Fruit fly (Drosophila melanogaster): ENCODE results near the gene pon.

pon gene

dm6 chrX:4614325-4614724, 21.8 kb upstream of the pon start (continued):
- peak; percentile 33 for TF ChIP-seq Hmr (GFP tag; optimal IDR thresholded peaks at IDR 0.05)
- TF ChIP-seq CG34224 (GFP tag; IDR thresholded peaks at IDR 0.05; ENCODE audit: partially characterized antibody): no peak
- TF ChIP-seq CG11093 (GFP tag; IDR thresholded peaks at IDR 0.05): no peak
- TF ChIP-seq CG10209 (GFP tag; optimal IDR thresholded peaks at IDR 0.05): peak; percentile 3
- TF ChIP-seq fd3F (GFP tag; optimal IDR thresholded peaks at IDR 0.05): peak; percentile 9
- no peak for TF ChIP-seq klu (GFP tag; IDR thresholded peaks at IDR 0.05)
- no peak for TF ChIP-seq Atf-2 (GFP tag; optimal IDR thresholded peaks at IDR 0.05)
- peak; percentile 9 for TF ChIP-seq Dek (tag; optimal IDR thresholded peaks at IDR 0.05)
- no peak for TF ChIP-seq CG10267 (tag; optimal IDR thresholded peaks at IDR 0.05)
- peak; percentile 2 for TF ChIP-seq crc (GFP tag; optimal IDR thresholded peaks at IDR 0.05)
- no peak for TF ChIP-seq CG33213 (GFP tag; optimal IDR thresholded peaks at IDR 0.05)
- no peak for TF ChIP-seq CG7357 (GFP tag; IDR thresholded peaks at IDR 0.05)
- peak; percentile 41; the same call in 1 of the 3 replicates for TF ChIP-seq H15 (GFP tag; IDR thresholded peaks at IDR 0.05)
- no peak for TF ChIP-seq CG14710 (tag; optimal IDR thresholded peaks at IDR 0.05)
- peak; percentile 26 for TF ChIP-seq unpg (GFP tag; optimal IDR thresholded peaks at IDR 0.05)
- TF ChIP-seq HmgZ (tag; optimal IDR thresholded peaks at IDR 0.05): no peak
- no peak for TF ChIP-seq D19A (tag; optimal IDR thresholded peaks at IDR 0.05)
- TF ChIP-seq Oli (tag; optimal IDR thresholded peaks at IDR 0.05): no peak
- TF ChIP-seq al (GFP tag; IDR thresholded peaks at IDR 0.05): peak; percentile 27; the same call in 1 of the 2 replicates
- peak; percentile 60 for TF ChIP-seq slbo (GFP tag; IDR thresholded peaks at IDR 0.05)
- TF ChIP-seq Drgx (GFP tag; IDR thresholded peaks at IDR 0.05): peak; percentile 48
- 0 out of 2 replicates have a peak, but pooled peaks have one; percentile 34 for TF ChIP-seq CG32532 (GFP tag; IDR thresholded peaks at IDR 0.05)
- no peak for TF ChIP-seq tna (GFP tag; IDR thresholded peaks at IDR 0.05; ENCODE audit: partially characterized antibody)
- TF ChIP-seq CG8944 (GFP tag; optimal IDR thresholded peaks at IDR 0.05): no peak
- peak; percentile 30 for TF ChIP-seq E2f1 (GFP tag; IDR thresholded peaks at IDR 0.05)
- no peak for TF ChIP-seq ind (GFP tag; optimal IDR thresholded peaks at IDR 0.05)
- peak; percentile 59 for TF ChIP-seq seq (GFP tag; IDR thresholded peaks at IDR 0.05)
- TF ChIP-seq so (GFP tag; IDR thresholded peaks at IDR 0.05): 0 out of 3 replicates have a peak, but pooled peaks have one; percentile 20
- peak; percentile 52 for TF ChIP-seq CG9932 (GFP tag; IDR thresholded peaks at IDR 0.05)
- no peak for TF ChIP-seq Jarid2 (GFP tag; optimal IDR thresholded peaks at IDR 0.05)
- peak; percentile 13 for TF ChIP-seq Xbp1 (GFP tag; optimal IDR thresholded peaks at IDR 0.05)
- no peak for TF ChIP-seq CG12071 (GFP tag; optimal IDR thresholded peaks at IDR 0.05)
- TF ChIP-seq ttk (GFP tag; IDR thresholded peaks at IDR 0.05): 0 out of 2 replicates have a peak, but pooled peaks have one; percentile 10
- peak; percentile 26 for TF ChIP-seq mam (GFP tag; optimal IDR thresholded peaks at IDR 0.05)
- peak; percentile 6 for TF ChIP-seq PHDP (tag; optimal IDR thresholded peaks at IDR 0.05)
- peak; percentile 50 for TF ChIP-seq sob (GFP tag; IDR thresholded peaks at IDR 0.05)
- TF ChIP-seq Eip74EF (GFP tag; optimal IDR thresholded peaks at IDR 0.05): no peak
- no peak for TF ChIP-seq salm (tag; optimal IDR thresholded peaks at IDR 0.05)
- TF ChIP-seq Sox102F (GFP tag; optimal IDR thresholded peaks at IDR 0.05): peak; percentile 32
- TF ChIP-seq tap (tag; optimal IDR thresholded peaks at IDR 0.05): no peak
- no peak for TF ChIP-seq sc (optimal IDR thresholded peaks at IDR 0.05)
- TF ChIP-seq sc (GFP tag; optimal IDR thresholded peaks at IDR 0.05): no peak
- TF ChIP-seq vnd (GFP tag; IDR thresholded peaks at IDR 0.05; ENCODE audit: partially characterized antibody): no peak
- TF ChIP-seq NC2β (GFP tag; optimal IDR thresholded peaks at IDR 0.05): no peak
- no peak for TF ChIP-seq HHEX (GFP tag; optimal IDR thresholded peaks at IDR 0.05)
- peak; percentile 2 for TF ChIP-seq CG12391 (tag; optimal IDR thresholded peaks at IDR 0.05)
- peak; percentile 52; the same call in 1 of the 2 replicates for TF ChIP-seq ara (GFP tag; IDR thresholded peaks at IDR 0.05)
- TF ChIP-seq zfh2 (GFP tag; optimal IDR thresholded peaks at IDR 0.05): peak; percentile 27
- 0 out of 3 replicates have a peak, but pooled peaks have one; percentile 14 for TF ChIP-seq Aef1 (GFP tag; IDR thresholded peaks at IDR 0.05)
- TF ChIP-seq CG9727 (GFP tag; optimal IDR thresholded peaks at IDR 0.05): peak; percentile 18
- TF ChIP-seq CG9437 (GFP tag; optimal IDR thresholded peaks at IDR 0.05): no peak

Measured in whole organism, embryonic.